Fruit fly (Drosophila melanogaster) whole organism, embryonic: ENCODE data around the gene Ssk.

Experiments used
- Abd-B ChIP-seq: fragments of 200-800 bp; sonication (Bioruptor generic); optimal IDR thresholded peaks from 2 replicates; lab custom pipeline; 2018; ENCODE audit warnings: missing biosample characterization, mild to moderate bottlenecking, missing genetic modification characterization, moderate library complexity
- Bdp1 ChIP-seq: fragments of 200-800 bp; sonication (Bioruptor generic); optimal IDR thresholded peaks from 3 replicates; lab custom pipeline; 2016; ENCODE audit warnings: missing biosample characterization, missing genetic modification characterization
- CG10267 ChIP-seq: fragments of 200-800 bp; sonication (Bioruptor generic); optimal IDR thresholded peaks from 2 replicates; lab custom pipeline; 2018; ENCODE audit warnings: missing biosample characterization, mild to moderate bottlenecking, missing genetic modification characterization, moderate library complexity
- CG11093 ChIP-seq: fragments of 200-800 bp; sonication (Bioruptor generic); IDR thresholded peaks from 3 replicates; pipeline ENCODE4 v1.3.6; 2022; ENCODE audit warnings: missing biosample characterization, missing genetic modification characterization
- CG13775 ChIP-seq: fragments of 200-800 bp; sonication (Bioruptor generic); optimal IDR thresholded peaks from 3 replicates; lab custom pipeline; 2017; ENCODE audit warnings: missing biosample characterization, mild to moderate bottlenecking, missing genetic modification characterization
- CG14014 ChIP-seq: fragments of 200-800 bp; sonication (Bioruptor generic); IDR thresholded peaks from 2 replicates; pipeline ENCODE4 v1.3.6; 2022; ENCODE audit warnings: missing biosample characterization, missing genetic modification characterization
- CG16813 ChIP-seq: fragments of 200-800 bp; sonication (Bioruptor generic); IDR thresholded peaks from 3 replicates; pipeline ENCODE4 v1.3.6; 2022; ENCODE audit warnings: missing biosample characterization, missing genetic modification characterization; ENCODE audit not compliant: partially characterized antibody
- CG17359 ChIP-seq: fragments of 200-800 bp; sonication (Bioruptor generic); optimal IDR thresholded peaks from 3 replicates; lab custom pipeline; 2018; ENCODE audit warnings: missing biosample characterization, mild to moderate bottlenecking, missing genetic modification characterization, moderate library complexity
- CG17612 ChIP-seq: fragments of 200-800 bp; sonication (Bioruptor generic); IDR thresholded peaks from 2 replicates; pipeline ENCODE4 v1.3.6; 2022; ENCODE audit warnings: missing biosample characterization, missing genetic modification characterization
- CG1792 ChIP-seq: fragments of 200-800 bp; sonication (Bioruptor generic); optimal IDR thresholded peaks from 2 replicates; lab custom pipeline; 2016; ENCODE audit warnings: missing biosample characterization, missing genetic modification characterization
- CG18599 ChIP-seq: fragments of 200-800 bp; sonication (Bioruptor generic); optimal IDR thresholded peaks from 3 replicates; lab custom pipeline; 2017; ENCODE audit warnings: missing biosample characterization, missing genetic modification characterization, mild to moderate bottlenecking, moderate library complexity, missing genetic modification reagents
- CG2712 ChIP-seq: fragments of 200-800 bp; optimal IDR thresholded peaks from 3 replicates; lab custom pipeline; 2019; ENCODE audit warnings: missing biosample characterization, mild to moderate bottlenecking, missing genetic modification characterization, moderate library complexity
- CG3065 ChIP-seq: fragments of 200-800 bp; sonication (Bioruptor generic); optimal IDR thresholded peaks from 2 replicates; lab custom pipeline; 2016; ENCODE audit warnings: missing biosample characterization, missing genetic modification characterization
- CG31224 ChIP-seq: fragments of 200-800 bp; sonication (Bioruptor generic); IDR thresholded peaks from 2 replicates; pipeline ENCODE4 v1.3.6; 2022; ENCODE audit warnings: missing biosample characterization, missing genetic modification characterization
- CG3838 ChIP-seq: fragments of 200-800 bp; sonication (Bioruptor generic); optimal IDR thresholded peaks from 3 replicates; lab custom pipeline; 2016; ENCODE audit warnings: missing biosample characterization, missing genetic modification characterization
- CG4424 ChIP-seq: fragments of 200-800 bp; sonication (Bioruptor generic); optimal IDR thresholded peaks from 3 replicates; lab custom pipeline; 2016; ENCODE audit warnings: missing biosample characterization, missing genetic modification characterization
- CG4617 ChIP-seq: fragments of 200-800 bp; sonication (Bioruptor generic); optimal IDR thresholded peaks from 3 replicates; lab custom pipeline; 2016; ENCODE audit warnings: missing biosample characterization, missing genetic modification characterization, borderline replicate concordance
- CG4707 ChIP-seq: fragments of 200-800 bp; sonication (Bioruptor generic); optimal IDR thresholded peaks from 2 replicates; lab custom pipeline; 2018; ENCODE audit warnings: missing biosample characterization, mild to moderate bottlenecking, missing genetic modification characterization, moderate library complexity
- CG4820 ChIP-seq: fragments of 200-800 bp; sonication (Bioruptor generic); optimal IDR thresholded peaks from 3 replicates; lab custom pipeline; 2016; ENCODE audit warnings: missing biosample characterization, missing genetic modification characterization
- CG5245 ChIP-seq: fragments of 200-800 bp; sonication (Bioruptor generic); optimal IDR thresholded peaks from 3 replicates; lab custom pipeline; 2016; ENCODE audit warnings: missing biosample characterization, missing genetic modification characterization
- CG7745 ChIP-seq: fragments of 200-800 bp; sonication (Bioruptor generic); optimal IDR thresholded peaks from 2 replicates; lab custom pipeline; 2018; ENCODE audit warnings: missing biosample characterization, mild to moderate bottlenecking, missing genetic modification characterization, moderate library complexity
- CG7786 ChIP-seq: fragments of 200-800 bp; sonication (Bioruptor generic); optimal IDR thresholded peaks from 2 replicates; lab custom pipeline; 2016; ENCODE audit warnings: missing biosample characterization, missing genetic modification characterization
- CG8388 ChIP-seq: fragments of 200-800 bp; sonication (Bioruptor generic); optimal IDR thresholded peaks from 2 replicates; lab custom pipeline; 2019; ENCODE audit warnings: missing biosample characterization, mild to moderate bottlenecking, missing genetic modification characterization, moderate library complexity
- CkIIα-i1 ChIP-seq: fragments of 200-800 bp; sonication (Bioruptor generic); IDR thresholded peaks from 2 replicates; pipeline ENCODE4 v1.3.6; 2022; ENCODE audit warnings: missing biosample characterization, missing genetic modification characterization
- D19B ChIP-seq: fragments of 200-800 bp; sonication (Bioruptor generic); optimal IDR thresholded peaks from 2 replicates; lab custom pipeline; 2017; ENCODE audit warnings: missing biosample characterization, mild to moderate bottlenecking, missing genetic modification characterization
- Dll ChIP-seq: fragments of 200-800 bp; sonication (Bioruptor generic); IDR thresholded peaks from 4 replicates; pipeline ENCODE4 v1.3.6; 2022; ENCODE audit warnings: missing biosample characterization, missing genetic modification characterization; ENCODE audit not compliant: partially characterized antibody
- Dref ChIP-seq: fragments of 200-800 bp; sonication (Bioruptor generic); IDR thresholded peaks from 2 replicates; pipeline ENCODE4 v1.3.6; 2022; ENCODE audit warnings: missing biosample characterization, missing genetic modification characterization
- Drgx ChIP-seq: fragments of 200-800 bp; sonication (Bioruptor generic); IDR thresholded peaks from 2 replicates; pipeline ENCODE4 v1.3.6; 2022; ENCODE audit warnings: missing biosample characterization, missing genetic modification characterization
- Hmr ChIP-seq: fragments of 200-800 bp; sonication (Bioruptor generic); optimal IDR thresholded peaks from 3 replicates; lab custom pipeline; 2017; ENCODE audit warnings: mild to moderate bottlenecking, missing biosample characterization, missing genetic modification reagents, missing genetic modification characterization
- NFAT ChIP-seq: fragments of 200-800 bp; sonication (Bioruptor generic); IDR thresholded peaks from 2 replicates; pipeline ENCODE4 v1.3.6; 2022; ENCODE audit warnings: missing biosample characterization, missing genetic modification characterization
- Ptx1 ChIP-seq: fragments of 200-800 bp; sonication (Bioruptor generic); IDR thresholded peaks from 2 replicates; pipeline ENCODE4 v1.3.6; 2022; ENCODE audit warnings: missing biosample characterization, missing genetic modification characterization
- Side ChIP-seq: fragments of 200-800 bp; sonication (Bioruptor generic); optimal IDR thresholded peaks from 2 replicates; lab custom pipeline; 2016; ENCODE audit warnings: missing biosample characterization, missing genetic modification characterization
- Sin3A ChIP-seq: fragments of >200 bp; optimal IDR thresholded peaks from 2 replicates; lab custom pipeline; 2018
- Xrp1 ChIP-seq: fragments of 200-800 bp; sonication (Bioruptor generic); IDR thresholded peaks from 2 replicates; pipeline ENCODE4 v1.3.6; 2022; ENCODE audit warnings: missing biosample characterization, missing genetic modification characterization
- al ChIP-seq: fragments of 200-800 bp; sonication (Bioruptor generic); IDR thresholded peaks from 2 replicates; pipeline ENCODE4 v1.3.6; 2022; ENCODE audit warnings: missing biosample characterization, missing genetic modification characterization
- az2 ChIP-seq: fragments of 200-800 bp; sonication (Bioruptor generic); optimal IDR thresholded peaks from 3 replicates; lab custom pipeline; 2016; ENCODE audit warnings: missing biosample characterization, missing genetic modification characterization
- bcd ChIP-seq: fragments of 200-800 bp; sonication (Bioruptor generic); optimal IDR thresholded peaks from 2 replicates; lab custom pipeline; 2017; ENCODE audit warnings: missing biosample characterization, mild to moderate bottlenecking, missing genetic modification characterization
- br ChIP-seq: fragments of >200 bp; optimal IDR thresholded peaks from 2 replicates; lab custom pipeline; 2017
- corto ChIP-seq: fragments of 200-800 bp; sonication (Bioruptor generic); optimal IDR thresholded peaks from 2 replicates; lab custom pipeline; 2016; ENCODE audit warnings: missing biosample characterization, mild to moderate bottlenecking, missing genetic modification characterization, moderate library complexity
- dati ChIP-seq: fragments of 200-800 bp; sonication (Bioruptor generic); IDR thresholded peaks from 2 replicates; pipeline ENCODE4 v1.3.6; 2022; ENCODE audit warnings: missing biosample characterization, missing genetic modification characterization
- ems ChIP-seq: fragments of 200-800 bp; sonication (Bioruptor generic); optimal IDR thresholded peaks from 3 replicates; lab custom pipeline; 2016; ENCODE audit warnings: missing biosample characterization, missing genetic modification characterization
- fd96Cb ChIP-seq: fragments of 200-800 bp; sonication (Bioruptor generic); optimal IDR thresholded peaks from 2 replicates; lab custom pipeline; 2018; ENCODE audit warnings: missing biosample characterization, mild to moderate bottlenecking, missing genetic modification characterization, moderate library complexity
- hth ChIP-seq: fragments of >200 bp; optimal IDR thresholded peaks from 2 replicates; lab custom pipeline; 2017; ENCODE audit warnings: inconsistent platforms
- nom ChIP-seq: fragments of 200-800 bp; sonication (Bioruptor generic); optimal IDR thresholded peaks from 2 replicates; lab custom pipeline; 2017; ENCODE audit warnings: missing biosample characterization, missing genetic modification characterization, mild to moderate bottlenecking, moderate library complexity, missing genetic modification reagents
- pfk ChIP-seq: fragments of 200-800 bp; sonication (Bioruptor generic); optimal IDR thresholded peaks from 2 replicates; lab custom pipeline; 2018; ENCODE audit warnings: missing biosample characterization, mild to moderate bottlenecking, missing genetic modification characterization, moderate library complexity
- phol ChIP-seq: fragments of 200-800 bp; sonication (Bioruptor generic); optimal IDR thresholded peaks from 3 replicates; lab custom pipeline; 2018; ENCODE audit warnings: missing biosample characterization, mild to moderate bottlenecking, missing genetic modification characterization, moderate library complexity
- run ChIP-seq: fragments of 200-800 bp; sonication (Bioruptor generic); optimal IDR thresholded peaks from 3 replicates; lab custom pipeline; 2018; ENCODE audit warnings: missing biosample characterization, mild to moderate bottlenecking, missing genetic modification characterization
- sens-2 ChIP-seq: fragments of 200-800 bp; sonication (Bioruptor generic); IDR thresholded peaks from 2 replicates; pipeline ENCODE4 v1.3.6; 2022; ENCODE audit warnings: missing biosample characterization, missing genetic modification characterization
- slbo ChIP-seq: fragments of 200-800 bp; sonication (Bioruptor generic); IDR thresholded peaks from 2 replicates; pipeline ENCODE4 v1.3.6; 2022; ENCODE audit warnings: missing biosample characterization, missing genetic modification characterization
- ssp ChIP-seq: fragments of 200-800 bp; sonication (Bioruptor generic); IDR thresholded peaks from 2 replicates; pipeline ENCODE4 v1.3.6; 2022; ENCODE audit warnings: missing biosample characterization, missing genetic modification characterization
- sug ChIP-seq: fragments of 200-800 bp; optimal IDR thresholded peaks from 2 replicates; lab custom pipeline; 2019; ENCODE audit warnings: missing biosample characterization, mild to moderate bottlenecking, missing genetic modification characterization, moderate library complexity
- tll ChIP-seq, 2 experiments: fragments of 200-800 bp in 1 of 2; fragments of >200 bp in 1 of 2; sonication (Bioruptor generic) in 1 of 2; optimal IDR thresholded peaks; 2 replicates each; lab custom pipeline; 2017 to 2019; ENCODE audit warnings: missing biosample characterization in 2 of 2, missing genetic modification characterization in 2 of 2, mild to moderate bottlenecking in 1 of 2, moderate library complexity in 1 of 2

The Ssk gene

dm6 chr3L:20195875-20196274, 7.6 kb downstream of the Ssk start (continued):
- TF ChIP-seq CG2712 (tag; lab: Kevin White, UChicago) (peak; percentile 81), az2 (GFP tag; lab: Kevin White, UChicago) (peak; percentile 58), bcd (GFP tag; lab: Kevin White, UChicago) (peak; percentile 38), CG13775 (GFP tag; lab: Kevin White, UChicago) (peak; percentile 16), br (no peak), hth (lab: Kevin White, UChicago) (no peak), dati (GFP tag; lab: Robert Waterston, UW) (peak; percentile 57; the same call in 1 of the 2 replicates), CG4424 (GFP tag; lab: Kevin White, UChicago) (peak; percentile 66), Abd-B (GFP tag; lab: Kevin White, UChicago) (peak; percentile 64), CG10267 (tag; lab: Kevin White, UChicago) (peak; percentile 28), CG31224 (GFP tag; lab: Robert Waterston, UW) (no peak), sug (tag; lab: Kevin White, UChicago) (no peak), CG4820 (peak; percentile 43), CG11093 (GFP tag; lab: Robert Waterston, UW) (peak; percentile 58; the same call in 1 of the 3 replicates), CG7745 (no peak), Hmr (GFP tag; lab: Kevin White, UChicago) (no peak), phol (peak; percentile 72), corto (GFP tag; lab: Kevin White, UChicago) (no peak), CG3065 (GFP tag; lab: Kevin White, UChicago) (peak; percentile 41), tll (GFP tag; optimal IDR thresholded peaks at IDR 0.05; lab: Kevin White, UChicago) (no peak), CG8388 (GFP tag; lab: Kevin White, UChicago) (peak; percentile 58), CG7786 (peak; percentile 24), Side (GFP tag; lab: Kevin White, UChicago) (peak; percentile 59), Dref (GFP tag; lab: Robert Waterston, UW) (no peak), fd96Cb (tag; lab: Kevin White, UChicago) (peak; percentile 69), CkIIα-i1 (no peak), NFAT (GFP tag; lab: Robert Waterston, UW) (peak; percentile 31; the same call in 1 of the 2 replicates), CG14014 (peak; percentile 51; the same call in 1 of the 2 replicates), sens-2 (GFP tag; lab: Robert Waterston, UW) (no peak), slbo (GFP tag; lab: Robert Waterston, UW) (peak; percentile 36; the same call in 1 of the 2 replicates), Xrp1 (peak; percentile 81), pfk (no peak), CG16813 (GFP tag; lab: Robert Waterston, UW) (no peak), CG3838 (no peak), CG1792 (GFP tag; lab: Kevin White, UChicago) (no peak), Sin3A (lab: Kevin White, UChicago) (no peak), al (GFP tag; lab: Robert Waterston, UW) (0 out of 2 replicates have a peak, but pooled peaks have one; percentile 15), D19B (GFP tag; lab: Kevin White, UChicago) (no peak), ems (GFP tag; lab: Kevin White, UChicago) (peak; percentile 54), Bdp1 (GFP tag; lab: Kevin White, UChicago) (peak; percentile 12), CG17359 (tag; lab: Kevin White, UChicago) (peak; percentile 75), Drgx (GFP tag; lab: Robert Waterston, UW) (peak; percentile 88), CG5245 (GFP tag; lab: Kevin White, UChicago) (peak; percentile 51), nom (GFP tag; lab: Kevin White, UChicago) (peak; percentile 59), ssp (GFP tag; lab: Robert Waterston, UW) (peak; percentile 59), CG17612 (GFP tag; lab: Robert Waterston, UW) (peak; percentile 19; the same call in 1 of the 2 replicates), CG4707 (GFP tag; lab: Kevin White, UChicago) (peak; percentile 41), run (tag; lab: Kevin White, UChicago) (peak; percentile 26), CG18599 (peak; percentile 25), CG4617 (GFP tag; lab: Kevin White, UChicago) (peak; percentile 8), Dll (GFP tag; lab: Robert Waterston, UW) (no peak), Ptx1 (GFP tag; lab: Robert Waterston, UW) (peak; percentile 79)
